Worm (Caenorhabditis elegans) whole organism, L2 larva: ENCODE results near the gene fbxa-18.

Experiments used
- C34F6.9 ChIP-seq: fragments of 150-350 bp; optimal IDR thresholded peaks from 2 replicates; lab custom pipeline; 2014; ENCODE audit warnings: missing biosample characterization, missing genetic modification characterization
- F13H6.1 ChIP-seq: sonication (generic microtip); optimal IDR thresholded peaks from 2 replicates; lab custom pipeline; 2016; ENCODE audit warnings: missing genetic modification characterization, missing compliant biosample characterization
- R02D3.7 ChIP-seq: fragments of 150-350 bp; optimal IDR thresholded peaks from 2 replicates; lab custom pipeline; 2014; ENCODE audit warnings: missing biosample characterization, missing genetic modification characterization
- Y55F3AM.14 ChIP-seq: fragments of 200-800 bp; sonication (Bioruptor generic); optimal IDR thresholded peaks from 2 replicates; lab custom pipeline; 2018; ENCODE audit warnings: mild to moderate bottlenecking, missing genetic modification characterization, missing compliant biosample characterization
- ZK546.5 ChIP-seq: sonication (generic microtip); optimal IDR thresholded peaks from 2 replicates; lab custom pipeline; 2017; ENCODE audit warnings: missing biosample characterization, missing genetic modification characterization
- alr-1 ChIP-seq: fragments of 150-350 bp; optimal IDR thresholded peaks from 2 replicates; lab custom pipeline; 2014; ENCODE audit warnings: missing biosample characterization, missing genetic modification characterization
- aly-2 ChIP-seq: fragments of 150-350 bp; optimal IDR thresholded peaks from 2 replicates; lab custom pipeline; 2014; ENCODE audit warnings: missing biosample characterization, missing genetic modification characterization
- ama-1 ChIP-seq: fragments of 150-350 bp; optimal IDR thresholded peaks from 2 replicates; lab custom pipeline; 2018; ENCODE audit warnings: inconsistent platforms
- ceh-16 ChIP-seq: fragments of 150-350 bp; optimal IDR thresholded peaks from 2 replicates; lab custom pipeline; 2014; ENCODE audit warnings: missing biosample characterization, missing genetic modification characterization
- ceh-82 ChIP-seq: fragments of 150-350 bp; optimal IDR thresholded peaks from 2 replicates; lab custom pipeline; 2014; ENCODE audit warnings: missing biosample characterization, missing genetic modification characterization
- crh-2 ChIP-seq: sonication (generic microtip); optimal IDR thresholded peaks from 2 replicates; lab custom pipeline; 2017; ENCODE audit warnings: missing biosample characterization, missing genetic modification characterization
- dmd-4 ChIP-seq: sonication (generic microtip); optimal IDR thresholded peaks from 2 replicates; lab custom pipeline; 2017; ENCODE audit warnings: missing biosample characterization, missing genetic modification characterization
- egl-27 ChIP-seq: sonication (generic microtip); optimal IDR thresholded peaks from 3 replicates; lab custom pipeline; 2017; ENCODE audit warnings: missing biosample characterization, missing genetic modification reagents, missing genetic modification characterization
- elt-1 ChIP-seq: fragments of 150-350 bp; optimal IDR thresholded peaks from 2 replicates; lab custom pipeline; 2014; ENCODE audit warnings: missing biosample characterization, missing genetic modification characterization
- fos-1 ChIP-seq: fragments of 150-350 bp; optimal IDR thresholded peaks from 2 replicates; lab custom pipeline; 2014; ENCODE audit warnings: missing biosample characterization, missing genetic modification characterization
- gmeb-1 ChIP-seq: fragments of 150-350 bp; optimal IDR thresholded peaks from 2 replicates; lab custom pipeline; 2014; ENCODE audit warnings: missing biosample characterization, missing genetic modification characterization
- lin-13 ChIP-seq: fragments of 150-350 bp; optimal IDR thresholded peaks from 2 replicates; lab custom pipeline; 2014; ENCODE audit warnings: missing biosample characterization, missing genetic modification reagents, missing genetic modification characterization
- lin-39 ChIP-seq: fragments of 150-350 bp; optimal IDR thresholded peaks from 2 replicates; lab custom pipeline; 2014; ENCODE audit warnings: missing biosample characterization, missing genetic modification reagents, missing genetic modification characterization
- lsy-2 ChIP-seq, 2 experiments: fragments of 150-350 bp in 1 of 2; sonication (generic microtip) in 1 of 2; optimal IDR thresholded peaks; 2 replicates each; lab custom pipeline; 2014 to 2017; ENCODE audit warnings: missing biosample characterization in 2 of 2, missing genetic modification characterization in 2 of 2
- mab-5 ChIP-seq: fragments of 150-350 bp; optimal IDR thresholded peaks from 2 replicates; lab custom pipeline; 2014; ENCODE audit warnings: missing biosample characterization, missing genetic modification characterization
- mbf-1 ChIP-seq: sonication (generic microtip); optimal IDR thresholded peaks from 2 replicates; lab custom pipeline; 2017; ENCODE audit warnings: missing biosample characterization, missing genetic modification characterization
- mdl-1 ChIP-seq, 2 experiments: fragments of 150-350 bp in 1 of 2; sonication (generic microtip) in 1 of 2; optimal IDR thresholded peaks; 2 replicates each; lab custom pipeline; 2017; ENCODE audit warnings: missing biosample characterization in 2 of 2, missing genetic modification characterization in 2 of 2
- nhr-10 ChIP-seq: sonication (generic microtip); optimal IDR thresholded peaks from 2 replicates; lab custom pipeline; 2017; ENCODE audit warnings: missing biosample characterization, missing genetic modification characterization
- nhr-11 ChIP-seq: fragments of 150-350 bp; optimal IDR thresholded peaks from 2 replicates; lab custom pipeline; 2014; ENCODE audit warnings: missing biosample characterization, missing genetic modification characterization
- nhr-12 ChIP-seq: fragments of 150-350 bp; optimal IDR thresholded peaks from 2 replicates; lab custom pipeline; 2014; ENCODE audit warnings: missing biosample characterization, missing genetic modification characterization
- nhr-129 ChIP-seq: fragments of 150-350 bp; optimal IDR thresholded peaks from 2 replicates; lab custom pipeline; 2014; ENCODE audit warnings: missing biosample characterization, missing genetic modification characterization
- nhr-23 ChIP-seq: fragments of 150-350 bp; optimal IDR thresholded peaks from 2 replicates; lab custom pipeline; 2014; ENCODE audit warnings: missing biosample characterization, missing genetic modification reagents, missing genetic modification characterization
- nhr-237 ChIP-seq: fragments of 150-350 bp; optimal IDR thresholded peaks from 2 replicates; lab custom pipeline; 2014; ENCODE audit warnings: missing biosample characterization, missing genetic modification characterization
- nhr-25 ChIP-seq: fragments of 150-350 bp; sonication (generic microtip); optimal IDR thresholded peaks from 3 replicates; lab custom pipeline; 2014; ENCODE audit warnings: missing biosample characterization, missing genetic modification characterization
- nhr-6 ChIP-seq: fragments of 150-350 bp; optimal IDR thresholded peaks from 2 replicates; lab custom pipeline; 2014; ENCODE audit warnings: missing biosample characterization, missing genetic modification characterization
- nhr-77 ChIP-seq: fragments of 150-350 bp; optimal IDR thresholded peaks from 2 replicates; lab custom pipeline; 2014; ENCODE audit warnings: missing biosample characterization, missing genetic modification characterization
- skn-1 ChIP-seq: sonication (generic microtip); optimal IDR thresholded peaks from 2 replicates; lab custom pipeline; 2017; ENCODE audit warnings: missing biosample characterization, missing genetic modification characterization
- sma-3 ChIP-seq: sonication (generic microtip); optimal IDR thresholded peaks from 2 replicates; lab custom pipeline; 2016; ENCODE audit warnings: missing genetic modification reagents, missing genetic modification characterization, missing compliant biosample characterization
- sma-9 ChIP-seq, 2 experiments: fragments of 150-350 bp in 1 of 2; sonication (generic microtip) in 1 of 2; optimal IDR thresholded peaks; 2 replicates each; lab custom pipeline; 2014 to 2016; ENCODE audit warnings: missing genetic modification characterization in 2 of 2, mild to moderate bottlenecking in 1 of 2, missing biosample characterization in 1 of 2, missing compliant biosample characterization in 1 of 2, missing genetic modification reagents in 1 of 2, moderate library complexity in 1 of 2
- unc-39 ChIP-seq: fragments of 150-350 bp; optimal IDR thresholded peaks from 2 replicates; lab custom pipeline; 2014; ENCODE audit warnings: missing biosample characterization, missing genetic modification characterization
- unc-55 ChIP-seq: fragments of 150-350 bp; sonication (generic microtip); optimal IDR thresholded peaks from 3 replicates; lab custom pipeline; 2014; ENCODE audit warnings: missing biosample characterization, missing genetic modification reagents, missing genetic modification characterization
- unc-62 ChIP-seq: fragments of 150-350 bp; optimal IDR thresholded peaks from 2 replicates; lab custom pipeline; 2014; ENCODE audit warnings: missing biosample characterization, missing genetic modification reagents, missing genetic modification characterization
- zag-1 ChIP-seq: fragments of 150-350 bp; optimal IDR thresholded peaks from 2 replicates; lab custom pipeline; 2014; ENCODE audit warnings: missing biosample characterization, missing genetic modification characterization
- ztf-1 ChIP-seq: fragments of 200-800 bp; sonication (Bioruptor generic); conservative IDR thresholded peaks from 2 replicates; pipeline ENCODE4 v1.3.6; 2022; ENCODE audit warnings: missing genetic modification characterization, missing compliant biosample characterization
- ztf-4 ChIP-seq: fragments of 150-350 bp; optimal IDR thresholded peaks from 2 replicates; lab custom pipeline; 2014; ENCODE audit warnings: missing biosample characterization, missing genetic modification characterization

Gene fbxa-18

ce11 chrV:16145009-16145408 is 2.5 kb downstream of the fbxa-18 start:
- TF ChIP-seq dmd-4 (no peak), nhr-237 (no peak), ceh-82 (tag; lab: Kevin White, UChicago) (no peak), ztf-1 (GFP tag; lab: Robert Waterston, UW) (no peak), sma-9 (GFP tag; optimal IDR thresholded peaks at IDR 0.05; lab: Kevin White, UChicago) (no peak), sma-9 (tag; optimal IDR thresholded peaks at IDR 0.05; lab: Kevin White, UChicago) (no peak), mdl-1 (tag; optimal IDR thresholded peaks at IDR 0.05; lab: Kevin White, UChicago) (no peak), F13H6.1 (tag; lab: Kevin White, UChicago) (no peak), lsy-2 (tag; optimal IDR thresholded peaks at IDR 0.05; lab: Kevin White, UChicago) (no peak), alr-1 (tag; lab: Kevin White, UChicago) (no peak), mab-5 (tag; lab: Kevin White, UChicago) (no peak), ZK546.5 (tag; lab: Kevin White, UChicago) (no peak), C34F6.9 (tag; lab: Kevin White, UChicago) (no peak), egl-27 (tag; lab: Kevin White, UChicago) (no peak), nhr-6 (tag; lab: Kevin White, UChicago) (no peak), ceh-16 (tag; lab: Kevin White, UChicago) (no peak), lin-39 (no peak), elt-1 (tag; lab: Kevin White, UChicago) (no peak)

DNA sequence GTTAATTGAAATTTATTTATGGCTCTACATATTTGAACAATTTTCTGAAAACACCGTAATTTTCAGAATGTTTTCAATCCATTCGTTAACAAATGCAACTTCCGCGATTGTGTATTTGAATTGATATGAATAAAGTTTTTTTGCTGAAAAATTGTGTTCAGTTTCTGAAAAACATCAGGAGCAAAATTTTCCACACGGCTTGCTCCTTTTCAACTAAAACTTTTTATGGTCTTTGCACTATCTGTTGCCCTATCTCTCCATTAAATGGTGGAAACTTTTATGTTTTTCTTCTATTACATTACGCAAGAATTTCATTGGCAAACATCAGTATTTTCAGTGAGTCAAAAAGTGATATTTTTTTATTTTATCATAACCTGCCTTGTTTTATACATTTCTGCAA is 6.3 kb downstream of the fbxa-18 start, which contains the start of gene F10A3.4:
F10A3.4 (plus strand) TSS at position 301 of the 400 bp plus-strand sequence.
- TF ChIP-seq ztf-4 (tag; lab: Kevin White, UChicago): no peak
- TF ChIP-seq lin-13 (GFP tag; lab: Kevin White, UChicago): no peak
- no peak for TF ChIP-seq alr-1 (tag; lab: Kevin White, UChicago)
- TF ChIP-seq mab-5 (tag; lab: Kevin White, UChicago): no peak
- no peak for TF ChIP-seq ZK546.5 (tag; lab: Kevin White, UChicago)
- no peak for TF ChIP-seq sma-3 (GFP tag; lab: Kevin White, UChicago)
- TF ChIP-seq dmd-4: no peak
- TF ChIP-seq nhr-10 (tag; lab: Kevin White, UChicago): no peak
- no peak for TF ChIP-seq nhr-129 (tag; lab: Kevin White, UChicago)
- no peak for TF ChIP-seq nhr-25 (tag; lab: Kevin White, UChicago)
- no peak for TF ChIP-seq zag-1 (tag; lab: Kevin White, UChicago)
- no peak for TF ChIP-seq R02D3.7 (tag; lab: Kevin White, UChicago)
- no peak for TF ChIP-seq mbf-1 (tag; lab: Kevin White, UChicago)
- TF ChIP-seq nhr-11: no peak
- TF ChIP-seq nhr-12: no peak
- no peak for TF ChIP-seq nhr-237
- TF ChIP-seq crh-2 (tag; lab: Kevin White, UChicago): no peak
- no peak for TF ChIP-seq unc-62 (GFP tag; lab: Kevin White, UChicago)
- TF ChIP-seq gmeb-1: no peak
- TF ChIP-seq aly-2 (tag; lab: Kevin White, UChicago): no peak

DNA sequence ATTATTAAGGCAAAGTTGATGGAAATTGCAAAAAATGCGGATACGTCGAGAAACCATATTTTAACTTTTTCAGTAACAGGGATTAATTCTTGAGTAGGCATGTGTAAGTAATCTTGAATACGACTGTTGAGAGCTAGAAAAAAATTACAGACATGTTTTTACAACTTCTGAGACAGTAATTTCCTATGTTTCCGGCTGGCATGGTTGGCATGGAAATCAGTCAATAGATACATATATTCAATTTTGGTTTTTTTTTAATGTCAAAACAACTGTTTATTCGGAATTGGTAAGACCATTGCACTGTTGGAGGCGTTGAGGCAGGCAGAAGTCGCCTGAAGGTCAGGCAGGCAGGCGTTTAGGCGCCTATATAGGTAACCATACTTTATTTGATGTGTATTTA is 10.9 kb downstream of the fbxa-18 start, which contains the start of gene str-254:
str-254 (minus strand) TSS at position 101 of the 400 bp plus-strand sequence.
- TF ChIP-seq Y55F3AM.14 (GFP tag; lab: Kevin White, UChicago) (no peak), unc-39 (tag; lab: Kevin White, UChicago) (no peak), fos-1 (tag; lab: Kevin White, UChicago) (no peak), zag-1 (tag; lab: Kevin White, UChicago) (no peak), unc-62 (GFP tag; lab: Kevin White, UChicago) (no peak), ceh-82 (tag; lab: Kevin White, UChicago) (no peak), C34F6.9 (tag; lab: Kevin White, UChicago) (no peak), unc-55 (GFP tag; lab: Kevin White, UChicago) (no peak), lsy-2 (tag; optimal IDR thresholded peaks at IDR 0.05; lab: Kevin White, UChicago) (no peak), skn-1 (no peak), ztf-4 (tag; lab: Kevin White, UChicago) (no peak), crh-2 (tag; lab: Kevin White, UChicago) (no peak), nhr-77 (tag; lab: Kevin White, UChicago) (no peak), mab-5 (tag; lab: Kevin White, UChicago) (no peak), ama-1 (lab: Kevin White, UChicago) (no peak), nhr-23 (no peak)
